Worm (Caenorhabditis elegans): ENCODE measurements around the gene flp-27.

The flp-27 gene

ce11 chrII:5651426-5651825 is 29.4 kb upstream of the flp-27 start:
- no peak for TF ChIP-seq klf-2 (GFP tag; conservative IDR thresholded peaks at IDR 0.05)
- TF ChIP-seq ztf-29 (GFP tag; IDR thresholded peaks at IDR 0.05), result no peak
- TF ChIP-seq ref-1 (GFP tag; conservative IDR thresholded peaks at IDR 0.05), result no peak
- TF ChIP-seq ztf-23 (GFP tag; IDR thresholded peaks at IDR 0.05), result no peak

- TF ChIP-seq tab-1 (GFP tag; IDR thresholded peaks at IDR 0.05) (no peak), ref-1 (GFP tag; conservative IDR thresholded peaks at IDR 0.05) (no peak), klf-2 (GFP tag; conservative IDR thresholded peaks at IDR 0.05) (no peak), cog-1 (tag; optimal IDR thresholded peaks at IDR 0.05) (no peak)
These were observed 28.5 kb upstream of the flp-27 start, which contains the start of gene bli-2 for ce11 chrII:5652334-5652733. Gene bli-2 (minus strand): TSS chrII:5652434.

ce11 chrII:5654215-5654614 is 26.6 kb upstream of the flp-27 start, which contains the start of gene F59E12.1:
Gene F59E12.1 (plus strand): TSS chrII:5654515.
- no peak for TF ChIP-seq klf-2 (GFP tag; conservative IDR thresholded peaks at IDR 0.05)
- TF ChIP-seq flt-1 (GFP tag; IDR thresholded peaks at IDR 0.05), result no peak
- TF ChIP-seq ztf-23 (GFP tag; IDR thresholded peaks at IDR 0.05), result no peak
- no peak for TF ChIP-seq med-1 (GFP tag; optimal IDR thresholded peaks at IDR 0.05; ENCODE audit: insufficient read depth)
- no peak for TF ChIP-seq ztf-29 (GFP tag; IDR thresholded peaks at IDR 0.05)
- TF ChIP-seq T22C8.4 (GFP tag; IDR thresholded peaks at IDR 0.05), result no peak
- no peak for TF ChIP-seq ref-1 (GFP tag; conservative IDR thresholded peaks at IDR 0.05)
- TF ChIP-seq cog-1 (tag; optimal IDR thresholded peaks at IDR 0.05), result no peak
- TF ChIP-seq tab-1 (GFP tag; IDR thresholded peaks at IDR 0.05), result no peak

- TF ChIP-seq ref-1 (GFP tag; conservative IDR thresholded peaks at IDR 0.05) (no peak), T22C8.4 (GFP tag; IDR thresholded peaks at IDR 0.05) (no peak), ztf-23 (GFP tag; IDR thresholded peaks at IDR 0.05) (no peak), flt-1 (GFP tag; IDR thresholded peaks at IDR 0.05) (no peak)
These were observed 21.1 kb upstream of the flp-27 start, which contains the start of gene fut-3 for ce11 chrII:5659675-5660074. Gene fut-3 (minus strand): TSS chrII:5659775.

- TF ChIP-seq med-1 (GFP tag; optimal IDR thresholded peaks at IDR 0.05; ENCODE audit: insufficient read depth), result no peak
- no peak for TF ChIP-seq flt-1 (GFP tag; IDR thresholded peaks at IDR 0.05)
- TF ChIP-seq ztf-29 (GFP tag; IDR thresholded peaks at IDR 0.05), result no peak
- no peak for TF ChIP-seq T22C8.4 (GFP tag; IDR thresholded peaks at IDR 0.05)
- no peak for TF ChIP-seq ztf-23 (GFP tag; IDR thresholded peaks at IDR 0.05)
- TF ChIP-seq tab-1 (GFP tag; IDR thresholded peaks at IDR 0.05), result no peak
- TF ChIP-seq cog-1 (tag; optimal IDR thresholded peaks at IDR 0.05), result no peak
- TF ChIP-seq klf-2 (GFP tag; conservative IDR thresholded peaks at IDR 0.05), result no peak
These were observed 20.6 kb upstream of the flp-27 start for ce11 chrII:5660155-5660554.

- TF ChIP-seq klf-2 (GFP tag; conservative IDR thresholded peaks at IDR 0.05), result peak; percentile 48; the same call in 1 of the 2 replicates
- peak; percentile 86 for TF ChIP-seq flt-1 (GFP tag; IDR thresholded peaks at IDR 0.05)
- peak; percentile 56 for TF ChIP-seq med-1 (GFP tag; optimal IDR thresholded peaks at IDR 0.05; ENCODE audit: insufficient read depth)
- TF ChIP-seq cog-1 (tag; optimal IDR thresholded peaks at IDR 0.05), result peak; percentile 18
- peak; percentile 80 for TF ChIP-seq ztf-23 (GFP tag; IDR thresholded peaks at IDR 0.05)
- TF ChIP-seq ref-1 (GFP tag; conservative IDR thresholded peaks at IDR 0.05), result 0 out of 2 replicates have a peak, but pooled peaks have one; percentile 7
- peak; percentile 61; the same call in 1 of the 2 replicates for TF ChIP-seq ztf-29 (GFP tag; IDR thresholded peaks at IDR 0.05)
- TF ChIP-seq tab-1 (GFP tag; IDR thresholded peaks at IDR 0.05), result peak; percentile 76
- TF ChIP-seq T22C8.4 (GFP tag; IDR thresholded peaks at IDR 0.05), result peak; percentile 78
These were observed 19.8 kb upstream of the flp-27 start, which contains the start of the genes ift-43 and mdt-26 for ce11 chrII:5660736-5661734. Gene ift-43 (minus strand): TSS chrII:5660786. Gene mdt-26 (plus strand): TSS chrII:5661181.

ce11 chrII:5661735-5662177 is 19.0 kb upstream of the flp-27 start:
- peak; percentile 91 for TF ChIP-seq ztf-23 (GFP tag; IDR thresholded peaks at IDR 0.05)
- peak; percentile 75 for TF ChIP-seq cog-1 (tag; optimal IDR thresholded peaks at IDR 0.05)
- no peak for TF ChIP-seq med-1 (GFP tag; optimal IDR thresholded peaks at IDR 0.05; ENCODE audit: insufficient read depth)
- TF ChIP-seq flt-1 (GFP tag; IDR thresholded peaks at IDR 0.05), result peak; percentile 95
- peak; percentile 95 for TF ChIP-seq ztf-29 (GFP tag; IDR thresholded peaks at IDR 0.05)
- TF ChIP-seq klf-2 (GFP tag; conservative IDR thresholded peaks at IDR 0.05), result peak; percentile 73
- peak; percentile 86 for TF ChIP-seq T22C8.4 (GFP tag; IDR thresholded peaks at IDR 0.05)
- peak; percentile 66 for TF ChIP-seq ref-1 (GFP tag; conservative IDR thresholded peaks at IDR 0.05)
- TF ChIP-seq tab-1 (GFP tag; IDR thresholded peaks at IDR 0.05), result peak; percentile 85

ce11 chrII:5663180-5663791 is 17.5 kb upstream of the flp-27 start:
- TF ChIP-seq T22C8.4 (GFP tag; IDR thresholded peaks at IDR 0.05) (no peak), cog-1 (tag; optimal IDR thresholded peaks at IDR 0.05) (no peak), ztf-29 (GFP tag; IDR thresholded peaks at IDR 0.05) (no peak), med-1 (GFP tag; optimal IDR thresholded peaks at IDR 0.05; ENCODE audit: insufficient read depth) (no peak), flt-1 (GFP tag; IDR thresholded peaks at IDR 0.05) (no peak), tab-1 (GFP tag; IDR thresholded peaks at IDR 0.05) (no peak), ref-1 (GFP tag; conservative IDR thresholded peaks at IDR 0.05) (no peak), ztf-23 (GFP tag; IDR thresholded peaks at IDR 0.05) (no peak), klf-2 (GFP tag; conservative IDR thresholded peaks at IDR 0.05) (no peak)

ce11 chrII:5665029-5665428 is 15.8 kb upstream of the flp-27 start, which contains the start of gene C25H3.15:
Gene C25H3.15 (plus strand): TSS chrII:5665329.
- TF ChIP-seq cog-1 (tag; optimal IDR thresholded peaks at IDR 0.05), result no peak
- TF ChIP-seq flt-1 (GFP tag; IDR thresholded peaks at IDR 0.05), result no peak
- TF ChIP-seq klf-2 (GFP tag; conservative IDR thresholded peaks at IDR 0.05), result no peak
- no peak for TF ChIP-seq ztf-23 (GFP tag; IDR thresholded peaks at IDR 0.05)
- TF ChIP-seq T22C8.4 (GFP tag; IDR thresholded peaks at IDR 0.05), result no peak
- no peak for TF ChIP-seq ztf-29 (GFP tag; IDR thresholded peaks at IDR 0.05)
- no peak for TF ChIP-seq med-1 (GFP tag; optimal IDR thresholded peaks at IDR 0.05; ENCODE audit: insufficient read depth)
- TF ChIP-seq tab-1 (GFP tag; IDR thresholded peaks at IDR 0.05), result no peak
- TF ChIP-seq ref-1 (GFP tag; conservative IDR thresholded peaks at IDR 0.05), result no peak

All from whole organism, midembryonic.